Fruit fly (Drosophila melanogaster) whole organism, embryonic: ENCODE measurements around the gene Cyp12a4.

Source experiments
- Ada2b ChIP-seq: fragments of 200-800 bp; sonication (Bioruptor generic); IDR thresholded peaks from 2 replicates; pipeline ENCODE4 v1.3.6; 2022; ENCODE audit warnings: missing biosample characterization, missing genetic modification characterization
- Atf3 ChIP-seq: fragments of 200-800 bp; sonication (Bioruptor generic); optimal IDR thresholded peaks from 3 replicates; lab custom pipeline; 2016; ENCODE audit warnings: missing biosample characterization, missing genetic modification characterization
- Bgb ChIP-seq: fragments of 200-800 bp; sonication (Bioruptor generic); IDR thresholded peaks from 2 replicates; pipeline ENCODE4 v1.3.6; 2022; ENCODE audit warnings: missing biosample characterization, missing genetic modification characterization; ENCODE audit not compliant: partially characterized antibody
- CG10321 ChIP-seq: fragments of 200-800 bp; sonication (Bioruptor generic); IDR thresholded peaks from 2 replicates; pipeline ENCODE4 v1.3.6; 2022; ENCODE audit warnings: missing biosample characterization, missing genetic modification characterization
- CG11560 ChIP-seq: fragments of 200-800 bp; sonication (Bioruptor generic); IDR thresholded peaks from 3 replicates; pipeline ENCODE4 v1.3.6; 2022; ENCODE audit warnings: missing biosample characterization, missing genetic modification characterization
- CG13287 ChIP-seq: fragments of 200-800 bp; sonication (Bioruptor generic); IDR thresholded peaks from 2 replicates; pipeline ENCODE4 v1.3.6; 2022; ENCODE audit warnings: missing biosample characterization, missing genetic modification characterization; ENCODE audit not compliant: partially characterized antibody
- CG15011 ChIP-seq: fragments of 200-800 bp; sonication (Bioruptor generic); optimal IDR thresholded peaks from 3 replicates; lab custom pipeline; 2018; ENCODE audit warnings: missing biosample characterization, mild to moderate bottlenecking, missing genetic modification characterization
- CG2116 ChIP-seq: fragments of 200-800 bp; sonication (Bioruptor generic); optimal IDR thresholded peaks from 3 replicates; lab custom pipeline; 2018; ENCODE audit warnings: missing biosample characterization, mild to moderate bottlenecking, missing genetic modification characterization
- CG31441 ChIP-seq: fragments of 200-800 bp; sonication (Bioruptor generic); IDR thresholded peaks from 2 replicates; pipeline ENCODE4 v1.3.6; 2022; ENCODE audit warnings: missing biosample characterization, missing genetic modification characterization
- CG34224 ChIP-seq: fragments of 200-800 bp; sonication (Bioruptor generic); IDR thresholded peaks from 3 replicates; pipeline ENCODE4 v1.3.6; 2022; ENCODE audit warnings: missing biosample characterization, missing genetic modification characterization; ENCODE audit not compliant: partially characterized antibody
- CG4282 ChIP-seq: fragments of 200-800 bp; sonication (Bioruptor generic); optimal IDR thresholded peaks from 2 replicates; lab custom pipeline; 2016; ENCODE audit warnings: missing biosample characterization, missing genetic modification characterization
- CG4707 ChIP-seq: fragments of 200-800 bp; sonication (Bioruptor generic); optimal IDR thresholded peaks from 2 replicates; lab custom pipeline; 2018; ENCODE audit warnings: missing biosample characterization, mild to moderate bottlenecking, missing genetic modification characterization, moderate library complexity
- CG4730 ChIP-seq: fragments of 200-800 bp; sonication (Bioruptor generic); IDR thresholded peaks from 2 replicates; pipeline ENCODE4 v1.3.6; 2022; ENCODE audit warnings: missing biosample characterization, missing genetic modification characterization
- CG6654 ChIP-seq: fragments of 200-800 bp; sonication (Bioruptor generic); optimal IDR thresholded peaks from 2 replicates; lab custom pipeline; 2017; ENCODE audit warnings: missing biosample characterization, mild to moderate bottlenecking, missing genetic modification characterization
- CG6689 ChIP-seq: fragments of 200-800 bp; sonication (Bioruptor generic); IDR thresholded peaks from 2 replicates; pipeline ENCODE4 v1.3.6; 2022; ENCODE audit warnings: missing biosample characterization, missing genetic modification characterization
- CTCF ChIP-seq: fragments of 200-800 bp; sonication (Bioruptor generic); optimal IDR thresholded peaks from 2 replicates; lab custom pipeline; 2017; ENCODE audit warnings: missing biosample characterization, mild to moderate bottlenecking, missing genetic modification characterization, moderate library complexity
- Dip2 ChIP-seq: fragments of 200-800 bp; sonication (Bioruptor generic); IDR thresholded peaks from 2 replicates; pipeline ENCODE4 v1.3.6; 2022; ENCODE audit warnings: missing biosample characterization, missing genetic modification characterization
- Dref ChIP-seq: fragments of 200-800 bp; sonication (Bioruptor generic); IDR thresholded peaks from 2 replicates; pipeline ENCODE4 v1.3.6; 2022; ENCODE audit warnings: missing biosample characterization, missing genetic modification characterization
- HHEX ChIP-seq: fragments of 200-800 bp; sonication (Bioruptor generic); optimal IDR thresholded peaks from 3 replicates; lab custom pipeline; 2017; ENCODE audit warnings: missing biosample characterization, mild to moderate bottlenecking, missing genetic modification characterization, missing genetic modification reagents
- HLH4C ChIP-seq: fragments of 200-800 bp; sonication (Bioruptor generic); IDR thresholded peaks from 3 replicates; pipeline ENCODE4 v1.3.6; 2022; ENCODE audit warnings: missing biosample characterization, missing genetic modification characterization; ENCODE audit not compliant: partially characterized antibody
- Max ChIP-seq: fragments of 200-800 bp; sonication (Bioruptor generic); optimal IDR thresholded peaks from 2 replicates; lab custom pipeline; 2016; ENCODE audit warnings: missing biosample characterization, mild to moderate bottlenecking, missing genetic modification characterization
- Mes4 ChIP-seq: fragments of 200-800 bp; sonication (Bioruptor generic); optimal IDR thresholded peaks from 2 replicates; lab custom pipeline; 2016; ENCODE audit warnings: missing biosample characterization, missing genetic modification characterization
- NC2α ChIP-seq: fragments of 200-800 bp; sonication (Bioruptor generic); optimal IDR thresholded peaks from 2 replicates; lab custom pipeline; 2016; ENCODE audit warnings: missing biosample characterization, missing genetic modification characterization
- Pdp1 ChIP-seq, 2 experiments: fragments of 200-800 bp; sonication (Bioruptor generic); optimal IDR thresholded peaks; 3 replicates each; lab custom pipeline; 2016; ENCODE audit warnings: missing biosample characterization in 2 of 2, missing genetic modification characterization in 2 of 2, mild to moderate bottlenecking in 1 of 2, moderate library complexity in 1 of 2
- Six4 ChIP-seq: fragments of 200-800 bp; sonication (Bioruptor generic); optimal IDR thresholded peaks from 2 replicates; lab custom pipeline; 2016; ENCODE audit warnings: missing biosample characterization, missing genetic modification characterization
- Sry-β ChIP-seq: fragments of 200-800 bp; sonication (Bioruptor generic); optimal IDR thresholded peaks from 2 replicates; lab custom pipeline; 2018; ENCODE audit warnings: missing biosample characterization, mild to moderate bottlenecking, missing genetic modification characterization, moderate library complexity
- az2 ChIP-seq: fragments of 200-800 bp; sonication (Bioruptor generic); optimal IDR thresholded peaks from 3 replicates; lab custom pipeline; 2016; ENCODE audit warnings: missing biosample characterization, missing genetic modification characterization
- chinmo ChIP-seq: fragments of 200-800 bp; sonication (Bioruptor generic); IDR thresholded peaks from 4 replicates; pipeline ENCODE4 v1.3.6; 2022; ENCODE audit warnings: missing biosample characterization, missing genetic modification characterization; ENCODE audit not compliant: partially characterized antibody
- danr ChIP-seq: fragments of 200-800 bp; sonication (Bioruptor generic); IDR thresholded peaks from 2 replicates; pipeline ENCODE4 v1.3.6; 2022; ENCODE audit warnings: missing biosample characterization, missing genetic modification characterization
- exex ChIP-seq: fragments of 200-800 bp; sonication (Bioruptor generic); optimal IDR thresholded peaks from 4 replicates; lab custom pipeline; 2018; ENCODE audit warnings: missing biosample characterization, mild to moderate bottlenecking, missing genetic modification characterization, moderate library complexity
- gsb-n ChIP-seq: fragments of 200-800 bp; sonication (Bioruptor generic); optimal IDR thresholded peaks from 3 replicates; lab custom pipeline; 2018; ENCODE audit warnings: missing biosample characterization, mild to moderate bottlenecking, missing genetic modification characterization
- gt ChIP-seq: fragments of 200-800 bp; sonication (Bioruptor generic); IDR thresholded peaks from 2 replicates; pipeline ENCODE4 v1.3.6; 2022; ENCODE audit warnings: missing biosample characterization, missing genetic modification characterization
- h ChIP-seq: fragments of >200 bp; optimal IDR thresholded peaks from 2 replicates; lab custom pipeline; 2017
- hbn ChIP-seq: fragments of 200-800 bp; sonication (Bioruptor generic); IDR thresholded peaks from 2 replicates; pipeline ENCODE4 v1.3.6; 2022; ENCODE audit warnings: missing biosample characterization, missing genetic modification characterization; ENCODE audit not compliant: partially characterized antibody
- ind ChIP-seq: fragments of 200-800 bp; sonication (Bioruptor generic); optimal IDR thresholded peaks from 3 replicates; lab custom pipeline; 2016; ENCODE audit warnings: missing biosample characterization, missing genetic modification characterization
- insv ChIP-seq, 2 experiments: fragments of 200-800 bp; sonication (Bioruptor generic); optimal IDR thresholded peaks; 3 replicates each; lab custom pipeline; 2016 to 2018; ENCODE audit warnings: missing biosample characterization in 2 of 2, missing genetic modification characterization in 2 of 2
- jumu ChIP-seq: fragments of 200-800 bp; sonication (Bioruptor generic); optimal IDR thresholded peaks from 3 replicates; lab custom pipeline; 2016; ENCODE audit warnings: missing biosample characterization, missing genetic modification characterization
- ken ChIP-seq: fragments of 200-800 bp; sonication (Bioruptor generic); IDR thresholded peaks from 3 replicates; pipeline ENCODE4 v1.3.6; 2022; ENCODE audit warnings: missing biosample characterization, missing genetic modification characterization
- lov ChIP-seq, 2 experiments: fragments of 200-800 bp in 1 of 2; fragments of >200 bp in 1 of 2; sonication (Bioruptor generic) in 1 of 2; IDR thresholded peaks in 1 of 2; optimal IDR thresholded peaks in 1 of 2; 2 replicates in 1 of 2; 3 replicates in 1 of 2; pipeline versions ENCODE4 v1.3.6 to Lab custom; 2017 to 2022; ENCODE audit warnings: missing biosample characterization in 1 of 2, missing genetic modification characterization in 1 of 2
- maf-S ChIP-seq: fragments of 200-800 bp; sonication (Bioruptor generic); optimal IDR thresholded peaks from 2 replicates; lab custom pipeline; 2016; ENCODE audit warnings: missing biosample characterization, missing genetic modification characterization
- pfk ChIP-seq: fragments of 200-800 bp; sonication (Bioruptor generic); optimal IDR thresholded peaks from 2 replicates; lab custom pipeline; 2018; ENCODE audit warnings: missing biosample characterization, mild to moderate bottlenecking, missing genetic modification characterization, moderate library complexity
- phol ChIP-seq: fragments of 200-800 bp; sonication (Bioruptor generic); optimal IDR thresholded peaks from 3 replicates; lab custom pipeline; 2018; ENCODE audit warnings: missing biosample characterization, mild to moderate bottlenecking, missing genetic modification characterization, moderate library complexity
- pzg ChIP-seq: fragments of 200-800 bp; sonication (Bioruptor generic); optimal IDR thresholded peaks from 3 replicates; lab custom pipeline; 2018; ENCODE audit warnings: missing biosample characterization, mild to moderate bottlenecking, missing genetic modification characterization, moderate library complexity
- sna ChIP-seq: fragments of 200-800 bp; sonication (Bioruptor generic); IDR thresholded peaks from 2 replicates; pipeline ENCODE4 v1.3.6; 2022; ENCODE audit warnings: missing biosample characterization, missing genetic modification characterization; ENCODE audit not compliant: partially characterized antibody
- so ChIP-seq: fragments of 200-800 bp; sonication (Bioruptor generic); IDR thresholded peaks from 3 replicates; pipeline ENCODE4 v1.3.6; 2022; ENCODE audit warnings: missing biosample characterization, missing genetic modification characterization
- tio ChIP-seq: fragments of 200-800 bp; sonication (Bioruptor generic); optimal IDR thresholded peaks from 2 replicates; lab custom pipeline; 2017; ENCODE audit warnings: missing biosample characterization, missing genetic modification characterization, inconsistent platforms
- toy ChIP-seq: fragments of 200-800 bp; sonication (Bioruptor generic); IDR thresholded peaks from 2 replicates; pipeline ENCODE4 v1.3.6; 2022; ENCODE audit warnings: missing biosample characterization, missing genetic modification characterization
- tup ChIP-seq: fragments of 200-800 bp; sonication (Bioruptor generic); optimal IDR thresholded peaks from 2 replicates; lab custom pipeline; 2016; ENCODE audit warnings: missing biosample characterization, mild to moderate bottlenecking, missing genetic modification characterization, moderate library complexity
- yki ChIP-seq: fragments of >200 bp; optimal IDR thresholded peaks from 3 replicates; lab custom pipeline; 2018
- zfh1 ChIP-seq: fragments of 200-800 bp; sonication (Bioruptor generic); IDR thresholded peaks from 3 replicates; pipeline ENCODE4 v1.3.6; 2022; ENCODE audit warnings: missing biosample characterization, missing genetic modification characterization

Cyp12a4 gene

DNA sequence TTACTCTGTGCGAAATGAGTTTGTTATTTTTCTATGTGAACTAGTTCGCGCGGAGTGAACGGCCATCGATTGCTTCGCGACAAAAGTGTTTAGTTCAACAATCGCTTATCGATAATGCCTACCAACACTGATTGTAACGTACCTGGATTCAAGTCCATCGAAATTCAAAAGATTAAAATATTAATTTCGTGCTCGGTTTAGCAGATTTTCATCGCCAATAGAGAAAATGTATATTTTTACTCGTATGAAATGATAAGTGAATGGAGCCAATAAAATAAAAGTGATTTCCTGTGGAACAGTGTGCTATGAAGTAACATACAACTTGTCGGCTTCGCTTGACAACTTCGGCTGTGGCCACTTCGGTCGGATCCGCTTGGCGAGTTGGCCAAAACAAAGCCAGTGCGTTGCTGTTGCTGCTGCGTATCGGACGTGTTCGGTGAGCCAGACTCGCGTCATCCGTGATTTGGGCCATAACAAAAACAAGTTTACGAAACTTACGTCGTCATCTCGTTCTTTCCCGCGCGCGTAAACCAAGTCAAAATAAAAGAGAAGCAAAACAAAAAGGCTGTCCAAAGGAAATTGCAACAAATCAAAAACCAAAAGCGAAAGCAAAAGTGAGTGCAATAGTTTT, 45.4 kb downstream of the Cyp12a4 start, which contains the start of the genes CG5555 and myd (continued):
- TF ChIP-seq Pdp1 (GFP tag; optimal IDR thresholded peaks at IDR 0.05; lab: Kevin White, UChicago) (peak; percentile 11 to 66), zfh1 (GFP tag; lab: Robert Waterston, UW) (0 out of 3 replicates have a peak, but pooled peaks have one; percentile 43), Bgb (GFP tag; lab: Robert Waterston, UW) (peak; percentile 77), Atf3 (no peak), CTCF (GFP tag; lab: Kevin White, UChicago) (no peak), danr (GFP tag; lab: Robert Waterston, UW) (no peak), exex (tag; lab: Kevin White, UChicago) (no peak), tio (GFP tag; lab: Kevin White, UChicago) (no peak), pzg (GFP tag; lab: Kevin White, UChicago) (peak; percentile 60), CG15011 (GFP tag; lab: Kevin White, UChicago) (no peak), az2 (peak; percentile 17), Six4 (GFP tag; lab: Kevin White, UChicago) (peak; percentile 2), jumu (no peak), HLH4C (GFP tag; lab: Robert Waterston, UW) (peak; percentile 91), Ada2b (GFP tag; lab: Robert Waterston, UW) (no peak), sna (GFP tag; lab: Robert Waterston, UW) (peak; percentile 82), CG11560 (tag; lab: Robert Waterston, UW) (no peak), Max (GFP tag; lab: Kevin White, UChicago) (no peak), hbn (peak; percentile 38; the same call in 1 of the 2 replicates), CG31441 (GFP tag; lab: Robert Waterston, UW) (peak; percentile 15; the same call in 1 of the 2 replicates), CG4282 (GFP tag; lab: Kevin White, UChicago) (no peak), gsb-n (tag; lab: Kevin White, UChicago) (no peak), NC2α (GFP tag; lab: Kevin White, UChicago) (no peak), Sry-β (no peak), CG6654 (no peak), phol (peak; percentile 35), tup (GFP tag; lab: Kevin White, UChicago) (no peak), lov (optimal IDR thresholded peaks at IDR 0.05; lab: Kevin White, UChicago) (no peak), lov (GFP tag; IDR thresholded peaks at IDR 0.05; lab: Robert Waterston, UW) (0 out of 3 replicates have a peak, but pooled peaks have one; percentile 12), insv (GFP tag; optimal IDR thresholded peaks at IDR 0.05; lab: Kevin White, UChicago) (no peak), CG10321 (GFP tag; lab: Robert Waterston, UW) (no peak), CG2116 (GFP tag; lab: Kevin White, UChicago) (peak; percentile 91), so (GFP tag; lab: Robert Waterston, UW) (0 out of 3 replicates have a peak, but pooled peaks have one; percentile 13), toy (GFP tag; lab: Robert Waterston, UW) (no peak), yki (lab: Kevin White, UChicago) (no peak), ind (GFP tag; lab: Kevin White, UChicago) (no peak), gt (GFP tag; lab: Robert Waterston, UW) (no peak), ken (peak; percentile 50; the same call in 1 of the 3 replicates), Mes4 (GFP tag; lab: Kevin White, UChicago) (no peak), CG34224 (peak; percentile 82), chinmo (GFP tag; lab: Robert Waterston, UW) (peak; percentile 79; the same call in 3 of the 4 replicates), CG6689 (GFP tag; lab: Robert Waterston, UW) (no peak), Dip2 (GFP tag; lab: Robert Waterston, UW) (no peak), h (lab: Kevin White, UChicago) (no peak), CG4730 (GFP tag; lab: Robert Waterston, UW) (no peak), CG13287 (GFP tag; lab: Robert Waterston, UW) (peak; percentile 86), pfk (GFP tag; lab: Kevin White, UChicago) (no peak), HHEX (GFP tag; lab: Kevin White, UChicago) (no peak), Dref (GFP tag; lab: Robert Waterston, UW) (peak; percentile 90), CG4707 (GFP tag; lab: Kevin White, UChicago) (no peak), maf-S (peak; percentile 36)
